Fruit fly (Drosophila melanogaster) whole organism, embryonic: ENCODE results near the gene CG5966.

ENCODE experiments used
- ATbp ChIP-seq: fragments of 200-800 bp; sonication (Bioruptor generic); optimal IDR thresholded peaks from 2 replicates; lab custom pipeline; 2017; ENCODE audit warnings: missing biosample characterization, mild to moderate bottlenecking, missing genetic modification characterization, missing genetic modification reagents
- Asciz ChIP-seq: fragments of 200-800 bp; sonication (Bioruptor generic); optimal IDR thresholded peaks from 2 replicates; lab custom pipeline; 2017; ENCODE audit warnings: missing biosample characterization, mild to moderate bottlenecking, missing genetic modification characterization, missing genetic modification reagents
- B-H1 ChIP-seq: fragments of 200-800 bp; sonication (Bioruptor generic); IDR thresholded peaks from 3 replicates; pipeline ENCODE4 v1.3.6; 2022; ENCODE audit warnings: missing biosample characterization, missing genetic modification characterization
- C15 ChIP-seq: fragments of 200-800 bp; sonication (Bioruptor generic); IDR thresholded peaks from 3 replicates; pipeline ENCODE4 v1.3.6; 2022; ENCODE audit warnings: missing biosample characterization, missing genetic modification characterization
- CG11695 ChIP-seq: fragments of 200-800 bp; sonication (Bioruptor generic); IDR thresholded peaks from 3 replicates; pipeline ENCODE4 v1.3.6; 2022; ENCODE audit warnings: missing biosample characterization, missing genetic modification characterization
- CG12104 ChIP-seq: fragments of 200-800 bp; sonication (Bioruptor generic); optimal IDR thresholded peaks from 3 replicates; lab custom pipeline; 2016; ENCODE audit warnings: missing biosample characterization, missing genetic modification characterization
- CG1233 ChIP-seq: fragments of 200-800 bp; sonication (Bioruptor generic); optimal IDR thresholded peaks from 4 replicates; lab custom pipeline; 2018; ENCODE audit warnings: missing biosample characterization, mild to moderate bottlenecking, missing genetic modification characterization
- CG13424 ChIP-seq: fragments of 200-800 bp; sonication (Bioruptor generic); optimal IDR thresholded peaks from 2 replicates; lab custom pipeline; 2019; ENCODE audit warnings: missing biosample characterization, mild to moderate bottlenecking, missing genetic modification characterization, moderate library complexity
- CG14050 ChIP-seq: fragments of 200-800 bp; sonication (Bioruptor generic); IDR thresholded peaks from 3 replicates; pipeline ENCODE4 v1.3.6; 2022; ENCODE audit warnings: missing biosample characterization, missing genetic modification characterization
- CG16863 ChIP-seq: fragments of 200-800 bp; sonication (Bioruptor generic); optimal IDR thresholded peaks from 3 replicates; lab custom pipeline; 2016; ENCODE audit warnings: missing biosample characterization, missing genetic modification characterization
- CG17385 ChIP-seq: fragments of 200-800 bp; sonication (Bioruptor generic); optimal IDR thresholded peaks from 3 replicates; lab custom pipeline; 2018; ENCODE audit warnings: missing biosample characterization, mild to moderate bottlenecking, missing genetic modification characterization
- CG18262 ChIP-seq: fragments of 200-800 bp; optimal IDR thresholded peaks from 3 replicates; lab custom pipeline; 2019; ENCODE audit warnings: missing biosample characterization, mild to moderate bottlenecking, missing genetic modification characterization, moderate library complexity
- CG3065 ChIP-seq: fragments of 200-800 bp; sonication (Bioruptor generic); optimal IDR thresholded peaks from 2 replicates; lab custom pipeline; 2016; ENCODE audit warnings: missing biosample characterization, missing genetic modification characterization
- CG31365 ChIP-seq: fragments of 200-800 bp; sonication (Bioruptor generic); optimal IDR thresholded peaks from 2 replicates; lab custom pipeline; 2018; ENCODE audit warnings: missing biosample characterization, mild to moderate bottlenecking, missing genetic modification characterization
- CG34422 ChIP-seq: fragments of 200-800 bp; sonication (Bioruptor generic); IDR thresholded peaks from 3 replicates; pipeline ENCODE4 v1.3.6; 2022; ENCODE audit warnings: missing biosample characterization, missing genetic modification characterization
- CG4360 ChIP-seq: fragments of 200-800 bp; sonication (Bioruptor generic); IDR thresholded peaks from 2 replicates; pipeline ENCODE4 v1.3.6; 2022; ENCODE audit warnings: missing biosample characterization, missing genetic modification characterization
- CG4820 ChIP-seq: fragments of 200-800 bp; sonication (Bioruptor generic); optimal IDR thresholded peaks from 3 replicates; lab custom pipeline; 2016; ENCODE audit warnings: missing biosample characterization, missing genetic modification characterization
- CG6175 ChIP-seq: fragments of 200-800 bp; sonication (Bioruptor generic); IDR thresholded peaks from 3 replicates; pipeline ENCODE4 v1.3.6; 2022; ENCODE audit warnings: missing biosample characterization, missing genetic modification characterization
- CG7839 ChIP-seq: fragments of 200-800 bp; sonication (Bioruptor generic); optimal IDR thresholded peaks from 3 replicates; lab custom pipeline; 2018; ENCODE audit warnings: missing biosample characterization, mild to moderate bottlenecking, missing genetic modification characterization, moderate library complexity
- CG8281 ChIP-seq: fragments of 200-800 bp; sonication (Bioruptor generic); optimal IDR thresholded peaks from 2 replicates; lab custom pipeline; 2018; ENCODE audit warnings: missing biosample characterization, mild to moderate bottlenecking, missing genetic modification characterization, moderate library complexity
- CG8924 ChIP-seq: fragments of 200-800 bp; optimal IDR thresholded peaks from 3 replicates; lab custom pipeline; 2019; ENCODE audit warnings: missing biosample characterization, mild to moderate bottlenecking, missing genetic modification characterization, moderate library complexity
- CG9932 ChIP-seq: fragments of 200-800 bp; sonication (Bioruptor generic); IDR thresholded peaks from 2 replicates; pipeline ENCODE4 v1.3.6; 2022; ENCODE audit warnings: missing biosample characterization, missing genetic modification characterization
- Dbx ChIP-seq: fragments of 200-800 bp; sonication (Bioruptor generic); IDR thresholded peaks from 3 replicates; pipeline ENCODE4 v1.3.6; 2022; ENCODE audit warnings: missing biosample characterization, missing genetic modification characterization
- Doc2 ChIP-seq: fragments of 200-800 bp; sonication (Bioruptor generic); IDR thresholded peaks from 2 replicates; pipeline ENCODE4 v1.3.6; 2022; ENCODE audit warnings: missing biosample characterization, missing genetic modification characterization
- Dp ChIP-seq: fragments of 200-800 bp; sonication (Bioruptor generic); optimal IDR thresholded peaks from 2 replicates; lab custom pipeline; 2018; ENCODE audit warnings: missing biosample characterization, mild to moderate bottlenecking, missing genetic modification characterization, moderate library complexity
- E2f1 ChIP-seq: fragments of 200-800 bp; sonication (Bioruptor generic); IDR thresholded peaks from 2 replicates; pipeline ENCODE4 v1.3.6; 2022; ENCODE audit warnings: missing biosample characterization, missing genetic modification characterization
- NK7.1 ChIP-seq: fragments of 200-800 bp; sonication (Bioruptor generic); optimal IDR thresholded peaks from 3 replicates; lab custom pipeline; 2016; ENCODE audit warnings: missing biosample characterization, missing genetic modification characterization
- Nf-YB ChIP-seq: fragments of 200-800 bp; sonication (Bioruptor generic); optimal IDR thresholded peaks from 3 replicates; lab custom pipeline; 2019; ENCODE audit warnings: missing biosample characterization, mild to moderate bottlenecking, missing genetic modification characterization, moderate library complexity
- Oaz ChIP-seq: fragments of 200-800 bp; sonication (Bioruptor generic); IDR thresholded peaks from 2 replicates; pipeline ENCODE4 v1.3.6; 2022; ENCODE audit warnings: missing biosample characterization, missing genetic modification characterization
- Spps ChIP-seq: fragments of 200-800 bp; sonication (Bioruptor generic); optimal IDR thresholded peaks from 2 replicates; lab custom pipeline; 2018; ENCODE audit warnings: missing biosample characterization, mild to moderate bottlenecking, missing genetic modification characterization
- ap ChIP-seq: fragments of 200-800 bp; sonication (Bioruptor generic); IDR thresholded peaks from 2 replicates; pipeline ENCODE4 v1.3.6; 2022; ENCODE audit warnings: missing biosample characterization, missing genetic modification characterization
- ash1 ChIP-seq: fragments of 200-800 bp; sonication (Bioruptor generic); optimal IDR thresholded peaks from 2 replicates; lab custom pipeline; 2018; ENCODE audit warnings: missing biosample characterization, mild to moderate bottlenecking, missing genetic modification characterization
- bbx ChIP-seq: fragments of 200-800 bp; sonication (Bioruptor generic); IDR thresholded peaks from 2 replicates; pipeline ENCODE4 v1.3.6; 2022; ENCODE audit warnings: missing biosample characterization, missing genetic modification characterization; ENCODE audit not compliant: partially characterized antibody
- cato ChIP-seq: fragments of 200-800 bp; sonication (Bioruptor generic); optimal IDR thresholded peaks from 2 replicates; lab custom pipeline; 2016; ENCODE audit warnings: missing biosample characterization, missing genetic modification characterization, borderline replicate concordance
- chif ChIP-seq, 2 experiments: fragments of 200-800 bp; sonication (Bioruptor generic); optimal IDR thresholded peaks; 3 replicates each; lab custom pipeline; 2016; ENCODE audit warnings: missing biosample characterization in 2 of 2, missing genetic modification characterization in 2 of 2
- corto ChIP-seq: fragments of 200-800 bp; sonication (Bioruptor generic); optimal IDR thresholded peaks from 2 replicates; lab custom pipeline; 2016; ENCODE audit warnings: missing biosample characterization, mild to moderate bottlenecking, missing genetic modification characterization, moderate library complexity
- disco-r ChIP-seq: fragments of 200-800 bp; sonication (Bioruptor generic); optimal IDR thresholded peaks from 2 replicates; lab custom pipeline; 2016; ENCODE audit warnings: missing biosample characterization, missing genetic modification characterization
- dm ChIP-seq: fragments of 200-800 bp; sonication (Bioruptor generic); optimal IDR thresholded peaks from 3 replicates; lab custom pipeline; 2016; ENCODE audit warnings: missing biosample characterization, missing genetic modification characterization
- esg ChIP-seq: fragments of 200-800 bp; sonication (Bioruptor generic); conservative IDR thresholded peaks from 2 replicates; pipeline ENCODE4 v1.3.6; 2022; ENCODE audit warnings: missing biosample characterization, missing genetic modification characterization
- hbn ChIP-seq: fragments of 200-800 bp; sonication (Bioruptor generic); IDR thresholded peaks from 2 replicates; pipeline ENCODE4 v1.3.6; 2022; ENCODE audit warnings: missing biosample characterization, missing genetic modification characterization; ENCODE audit not compliant: partially characterized antibody
- lov ChIP-seq, 2 experiments: fragments of 200-800 bp in 1 of 2; fragments of >200 bp in 1 of 2; sonication (Bioruptor generic) in 1 of 2; IDR thresholded peaks in 1 of 2; optimal IDR thresholded peaks in 1 of 2; 2 replicates in 1 of 2; 3 replicates in 1 of 2; pipeline versions ENCODE4 v1.3.6 to Lab custom; 2017 to 2022; ENCODE audit warnings: missing biosample characterization in 1 of 2, missing genetic modification characterization in 1 of 2
- pb ChIP-seq: fragments of 200-800 bp; sonication (Bioruptor generic); optimal IDR thresholded peaks from 3 replicates; lab custom pipeline; 2016; ENCODE audit warnings: missing biosample characterization, missing genetic modification characterization
- pita ChIP-seq: fragments of 200-800 bp; sonication (Bioruptor generic); optimal IDR thresholded peaks from 2 replicates; lab custom pipeline; 2017; ENCODE audit warnings: missing biosample characterization, mild to moderate bottlenecking, missing genetic modification characterization
- repo ChIP-seq: fragments of 200-800 bp; sonication (Bioruptor generic); optimal IDR thresholded peaks from 2 replicates; lab custom pipeline; 2016; ENCODE audit warnings: missing biosample characterization, missing genetic modification characterization
- sima ChIP-seq: fragments of 200-800 bp; sonication (Bioruptor generic); optimal IDR thresholded peaks from 2 replicates; lab custom pipeline; 2016; ENCODE audit warnings: missing biosample characterization, missing genetic modification characterization
- sob ChIP-seq: fragments of 200-800 bp; sonication (Bioruptor generic); IDR thresholded peaks from 2 replicates; pipeline ENCODE4 v1.3.6; 2022; ENCODE audit warnings: missing biosample characterization, missing genetic modification characterization
- tap ChIP-seq: fragments of 200-800 bp; optimal IDR thresholded peaks from 3 replicates; lab custom pipeline; 2019; ENCODE audit warnings: missing biosample characterization, mild to moderate bottlenecking, missing genetic modification characterization, moderate library complexity
- tgo ChIP-seq: fragments of 200-800 bp; sonication (Bioruptor generic); IDR thresholded peaks from 3 replicates; pipeline ENCODE4 v1.3.6; 2022; ENCODE audit warnings: missing biosample characterization, missing genetic modification characterization
- tin ChIP-seq: fragments of 200-800 bp; sonication (Bioruptor generic); optimal IDR thresholded peaks from 3 replicates; lab custom pipeline; 2016; ENCODE audit warnings: missing biosample characterization, missing genetic modification characterization
- unpg ChIP-seq: fragments of 200-800 bp; sonication (Bioruptor generic); optimal IDR thresholded peaks from 3 replicates; lab custom pipeline; 2018; ENCODE audit warnings: missing biosample characterization, mild to moderate bottlenecking, missing genetic modification characterization, moderate library complexity
- wor ChIP-seq: fragments of 200-800 bp; sonication (Bioruptor generic); IDR thresholded peaks from 2 replicates; pipeline ENCODE4 v1.3.6; 2022; ENCODE audit warnings: missing biosample characterization, missing genetic modification characterization

The CG5966 gene

DNA sequence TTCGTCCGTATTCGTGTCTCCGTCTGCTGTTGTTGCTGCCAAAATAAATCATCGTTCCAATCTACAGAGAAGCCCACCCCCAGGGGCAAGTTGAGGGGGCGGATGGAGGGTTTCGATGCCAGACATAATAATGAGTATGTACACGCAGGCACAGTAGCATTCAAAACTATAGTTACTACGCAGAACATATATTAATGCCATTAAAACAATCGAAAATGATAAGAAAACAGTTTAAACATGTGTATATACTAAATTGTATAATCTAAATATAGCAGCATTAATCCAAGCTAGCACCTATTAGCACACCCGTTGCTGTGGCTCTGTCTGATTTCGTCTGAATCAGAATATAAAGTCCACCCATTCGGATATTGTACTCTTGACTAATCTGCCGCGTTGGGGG is 7.7 kb upstream of the CG5966 start (continued):
- peak; percentile 64 for TF ChIP-seq CG31365 (tag; lab: Kevin White, UChicago)
- peak; percentile 46; the same call in 1 of the 2 replicates for TF ChIP-seq Oaz (GFP tag; lab: Robert Waterston, UW)
- peak; percentile 53 for TF ChIP-seq CG1233 (GFP tag; lab: Kevin White, UChicago)
- peak; percentile 78 for TF ChIP-seq CG34422
- peak; percentile 89 for TF ChIP-seq Dbx
- TF ChIP-seq bbx (GFP tag; lab: Robert Waterston, UW) = no peak
- TF ChIP-seq Dp (GFP tag; lab: Kevin White, UChicago) = no peak
- no peak for TF ChIP-seq Doc2
- peak; percentile 87 for TF ChIP-seq CG11695 (GFP tag; lab: Robert Waterston, UW)
- peak; percentile 72 for TF ChIP-seq CG17385 (GFP tag; lab: Kevin White, UChicago)
- TF ChIP-seq CG7839 = peak; percentile 84
- no peak for TF ChIP-seq CG4360 (GFP tag; lab: Robert Waterston, UW)
- TF ChIP-seq tap (tag; lab: Kevin White, UChicago) = peak; percentile 75
- peak; percentile 46 for TF ChIP-seq CG8281 (tag; lab: Kevin White, UChicago)
- TF ChIP-seq C15 = no peak
- TF ChIP-seq CG6175 (GFP tag; lab: Robert Waterston, UW) = no peak
- no peak for TF ChIP-seq pita (GFP tag; lab: Kevin White, UChicago)
- peak; percentile 66 for TF ChIP-seq CG14050
- peak; percentile 76 for TF ChIP-seq CG8924 (tag; lab: Kevin White, UChicago)
- peak; percentile 64 for TF ChIP-seq E2f1 (GFP tag; lab: Robert Waterston, UW)
- peak; percentile 61 for TF ChIP-seq CG18262 (tag; lab: Kevin White, UChicago)
- TF ChIP-seq Asciz (GFP tag; lab: Kevin White, UChicago) = peak; percentile 29
- peak; percentile 37 for TF ChIP-seq CG16863
- TF ChIP-seq unpg (GFP tag; lab: Kevin White, UChicago) = peak; percentile 82
- TF ChIP-seq lov (optimal IDR thresholded peaks at IDR 0.05; lab: Kevin White, UChicago) = no peak
- TF ChIP-seq lov (GFP tag; IDR thresholded peaks at IDR 0.05; lab: Robert Waterston, UW) = peak; percentile 70; the same call in 1 of the 3 replicates
- TF ChIP-seq CG4820 = peak; percentile 52
- TF ChIP-seq tin (GFP tag; lab: Kevin White, UChicago) = peak; percentile 51
- TF ChIP-seq disco-r (GFP tag; lab: Kevin White, UChicago) = no peak
- TF ChIP-seq ash1 = no peak
- no peak for TF ChIP-seq cato (GFP tag; lab: Kevin White, UChicago)
- peak; percentile 81 for TF ChIP-seq tgo (GFP tag; lab: Robert Waterston, UW)
- peak; percentile 82 for TF ChIP-seq sob (GFP tag; lab: Robert Waterston, UW)
- TF ChIP-seq CG9932 (GFP tag; lab: Robert Waterston, UW) = peak; percentile 86
- TF ChIP-seq CG12104 (GFP tag; lab: Kevin White, UChicago) = peak; percentile 44
- peak; percentile 43 for TF ChIP-seq Nf-YB (GFP tag; lab: Kevin White, UChicago)
- no peak for TF ChIP-seq Spps (tag; lab: Kevin White, UChicago)
- peak; percentile 74 for TF ChIP-seq CG13424 (tag; lab: Kevin White, UChicago)
- TF ChIP-seq esg (GFP tag; lab: Robert Waterston, UW) = peak; percentile 71
- TF ChIP-seq pb (GFP tag; lab: Kevin White, UChicago) = no peak
- TF ChIP-seq corto (GFP tag; lab: Kevin White, UChicago) = peak; percentile 66
- peak; percentile 32 for TF ChIP-seq CG3065 (GFP tag; lab: Kevin White, UChicago)
- TF ChIP-seq sima (GFP tag; lab: Kevin White, UChicago) = no peak
- peak; percentile 76 for TF ChIP-seq ATbp (GFP tag; lab: Kevin White, UChicago)
- peak; percentile 49; the same call in 1 of the 3 replicates for TF ChIP-seq B-H1 (GFP tag; lab: Robert Waterston, UW)
- 0 out of 2 replicates have a peak, but pooled peaks have one; percentile 30 for TF ChIP-seq wor (GFP tag; lab: Robert Waterston, UW)
- TF ChIP-seq hbn (GFP tag; lab: Robert Waterston, UW) = no peak
- peak; percentile 14 for TF ChIP-seq NK7.1
- TF ChIP-seq chif (GFP tag; optimal IDR thresholded peaks at IDR 0.05; lab: Kevin White, UChicago) = peak; percentile 23 to 42
- peak; percentile 34 for TF ChIP-seq dm (GFP tag; lab: Kevin White, UChicago)
- no peak for TF ChIP-seq repo
- TF ChIP-seq ap = peak; percentile 52
